Worm (Caenorhabditis elegans) whole organism, L4 larva: ENCODE data around the gene EGAP4.1.

Source experiments
- ama-1 ChIP-seq: fragments of 150-350 bp; optimal IDR thresholded peaks from 2 replicates; lab custom pipeline; 2014; ENCODE audit warnings: inconsistent platforms, mixed read lengths
- dpl-1 ChIP-seq: fragments of 150-350 bp; optimal IDR thresholded peaks from 2 replicates; lab custom pipeline; 2014; ENCODE audit warnings: missing biosample characterization, missing genetic modification reagents, missing genetic modification characterization
- egl-27 ChIP-seq: sonication (generic microtip); optimal IDR thresholded peaks from 3 replicates; lab custom pipeline; 2017; ENCODE audit warnings: missing biosample characterization, missing genetic modification reagents, missing genetic modification characterization
- egl-43 ChIP-seq: fragments of 200-800 bp; sonication (Bioruptor generic); IDR thresholded peaks from 2 replicates; pipeline ENCODE4 v1.3.6; 2022; ENCODE audit warnings: missing genetic modification reagents, missing genetic modification characterization, missing compliant biosample characterization
- hlh-30 ChIP-seq: sonication (generic microtip); optimal IDR thresholded peaks from 2 replicates; lab custom pipeline; 2017; ENCODE audit warnings: antibody characterized with exemption, mild to moderate bottlenecking, missing genetic modification characterization, missing compliant biosample characterization; ENCODE audit not compliant: insufficient read depth
- nhr-237 ChIP-seq: sonication (generic microtip); optimal IDR thresholded peaks from 2 replicates; lab custom pipeline; 2017; ENCODE audit warnings: missing biosample characterization, missing genetic modification characterization
- nhr-28 ChIP-seq: fragments of 150-350 bp; optimal IDR thresholded peaks from 2 replicates; lab custom pipeline; 2014; ENCODE audit warnings: missing biosample characterization, missing genetic modification characterization
- nhr-77 ChIP-seq: fragments of 150-350 bp; optimal IDR thresholded peaks from 2 replicates; lab custom pipeline; 2014; ENCODE audit warnings: missing biosample characterization, missing genetic modification characterization
- unc-62 ChIP-seq, 3 experiments: fragments of 150-350 bp in 1 of 3; sonication (generic microtip); optimal IDR thresholded peaks in 2 of 3; peaks in 1 of 3; 1 replicate in 1 of 3; 2 replicates in 2 of 3; lab custom pipeline; 2014 to 2017; ENCODE audit warnings: missing biosample characterization in 3 of 3, missing genetic modification characterization in 3 of 3, missing genetic modification reagents in 3 of 3, missing genotype in 1 of 3
- zag-1 ChIP-seq: fragments of 150-350 bp; optimal IDR thresholded peaks from 2 replicates; lab custom pipeline; 2014; ENCODE audit warnings: missing biosample characterization, missing genetic modification characterization

- TF ChIP-seq dpl-1 (GFP tag; lab: Kevin White, UChicago) (no peak), egl-27 (tag; lab: Kevin White, UChicago) (no peak), nhr-28 (tag; lab: Kevin White, UChicago) (no peak), zag-1 (tag; lab: Kevin White, UChicago) (no peak), nhr-77 (tag; lab: Kevin White, UChicago) (no peak), unc-62 (GFP tag; optimal IDR thresholded peaks at IDR 0.05 in 1 of 2; lab: Kevin White, UChicago) (no peak), unc-62 (tag; optimal IDR thresholded peaks at IDR 0.05; lab: Kevin White, UChicago) (no peak), hlh-30 (no peak), nhr-237 (tag; lab: Kevin White, UChicago) (no peak), ama-1 (lab: Kevin White, UChicago) (no peak), egl-43 (GFP tag; lab: Robert Waterston, UW) (no peak)
Measured at ce11 chrX:8763607-8764006, 36.4 kb upstream of the EGAP4.1 start, which contains the start of gene zig-12.
